Fruit fly (Drosophila melanogaster) whole organism, prepupa: Measurements from ENCODE around the gene nrv2.

Experiments
- Blimp-1 ChIP-seq: fragments of 200-800 bp; sonication (Bioruptor generic); optimal IDR thresholded peaks from 3 replicates; lab custom pipeline; 2017; ENCODE audit warnings: missing biosample characterization, missing genetic modification characterization, mild to moderate bottlenecking, moderate library complexity, missing genetic modification reagents
- CG10631 ChIP-seq: fragments of 200-800 bp; sonication (Bioruptor generic); optimal IDR thresholded peaks from 2 replicates; lab custom pipeline; 2016; ENCODE audit warnings: missing biosample characterization, missing genetic modification characterization
- CG10669 ChIP-seq: fragments of 200-800 bp; sonication (Bioruptor generic); optimal IDR thresholded peaks from 3 replicates; lab custom pipeline; 2018; ENCODE audit warnings: missing biosample characterization, mild to moderate bottlenecking, missing genetic modification characterization, moderate library complexity
- CG11294 ChIP-seq: fragments of 200-800 bp; sonication (Bioruptor generic); IDR thresholded peaks from 2 replicates; pipeline ENCODE4 v1.3.6; 2022; ENCODE audit warnings: missing biosample characterization, missing genetic modification characterization
- CG11762 ChIP-seq: fragments of 200-800 bp; sonication (Bioruptor generic); optimal IDR thresholded peaks from 3 replicates; lab custom pipeline; 2016; ENCODE audit warnings: missing biosample characterization, missing genetic modification characterization; ENCODE audit not compliant: insufficient read depth
- CG11902 ChIP-seq: fragments of 200-800 bp; sonication (Bioruptor generic); optimal IDR thresholded peaks from 3 replicates; lab custom pipeline; 2016; ENCODE audit warnings: missing biosample characterization, missing genetic modification characterization
- CG15336 ChIP-seq: fragments of 200-800 bp; sonication (Bioruptor generic); IDR thresholded peaks from 2 replicates; pipeline ENCODE4 v1.3.6; 2022; ENCODE audit warnings: missing biosample characterization, missing genetic modification characterization
- CG1621 ChIP-seq: fragments of 200-800 bp; sonication (Bioruptor generic); optimal IDR thresholded peaks from 3 replicates; lab custom pipeline; 2018; ENCODE audit warnings: missing biosample characterization, mild to moderate bottlenecking, missing genetic modification characterization
- CG3032 ChIP-seq: fragments of 200-800 bp; optimal IDR thresholded peaks from 2 replicates; lab custom pipeline; 2019; ENCODE audit warnings: missing biosample characterization, mild to moderate bottlenecking, missing genetic modification characterization, moderate library complexity
- CG31627 ChIP-seq: fragments of 200-800 bp; sonication (Bioruptor generic); optimal IDR thresholded peaks from 3 replicates; lab custom pipeline; 2016; ENCODE audit warnings: missing biosample characterization, missing genetic modification characterization
- CG32006 ChIP-seq: fragments of 200-800 bp; sonication (Bioruptor generic); optimal IDR thresholded peaks from 3 replicates; lab custom pipeline; 2017; ENCODE audit warnings: missing biosample characterization, mild to moderate bottlenecking, missing genetic modification characterization
- CG34406 ChIP-seq: fragments of 200-800 bp; sonication (Bioruptor generic); optimal IDR thresholded peaks from 3 replicates; lab custom pipeline; 2016; ENCODE audit warnings: missing biosample characterization, missing genetic modification characterization
- CG4318 ChIP-seq: fragments of 200-800 bp; sonication (Bioruptor generic); optimal IDR thresholded peaks from 3 replicates; lab custom pipeline; 2017; ENCODE audit warnings: missing biosample characterization, mild to moderate bottlenecking, missing genetic modification characterization
- CG6163 ChIP-seq: fragments of 200-800 bp; sonication (Bioruptor generic); IDR thresholded peaks from 3 replicates; pipeline ENCODE4 v1.3.6; 2022; ENCODE audit warnings: missing biosample characterization, missing genetic modification characterization
- CG6792 ChIP-seq: fragments of 200-800 bp; sonication (Bioruptor generic); optimal IDR thresholded peaks from 3 replicates; lab custom pipeline; 2016; ENCODE audit warnings: missing biosample characterization, missing genetic modification characterization
- CG6854 ChIP-seq: fragments of 200-800 bp; sonication (Bioruptor generic); optimal IDR thresholded peaks from 2 replicates; lab custom pipeline; 2017; ENCODE audit warnings: missing biosample characterization, mild to moderate bottlenecking, missing genetic modification characterization
- CG8119 ChIP-seq: fragments of 200-800 bp; sonication (Bioruptor generic); IDR thresholded peaks from 3 replicates; pipeline ENCODE4 v1.3.6; 2022; ENCODE audit warnings: missing biosample characterization, missing genetic modification characterization
- CG8632 ChIP-seq: fragments of 200-800 bp; sonication (Bioruptor generic); optimal IDR thresholded peaks from 3 replicates; lab custom pipeline; 2016; ENCODE audit warnings: missing biosample characterization, missing genetic modification characterization
- CG9139 ChIP-seq: fragments of 200-800 bp; sonication (Bioruptor generic); optimal IDR thresholded peaks from 3 replicates; lab custom pipeline; 2017; ENCODE audit warnings: missing biosample characterization, mild to moderate bottlenecking, missing genetic modification characterization
- Eip75B ChIP-seq: fragments of 200-800 bp; sonication (Bioruptor generic); optimal IDR thresholded peaks from 3 replicates; lab custom pipeline; 2016; ENCODE audit warnings: missing biosample characterization, missing genetic modification characterization
- Eip78C ChIP-seq: fragments of 200-800 bp; sonication (Bioruptor generic); peaks from one replicate; lab custom pipeline; 2016; ENCODE audit warnings: missing biosample characterization, missing genetic modification characterization
- Eip93F ChIP-seq: fragments of 200-800 bp; sonication (Bioruptor generic); optimal IDR thresholded peaks from 2 replicates; lab custom pipeline; 2016; ENCODE audit warnings: missing biosample characterization, mild to moderate bottlenecking, missing genetic modification characterization
- Ets21C ChIP-seq: fragments of 200-800 bp; sonication (Bioruptor generic); optimal IDR thresholded peaks from 3 replicates; lab custom pipeline; 2016; ENCODE audit warnings: missing biosample characterization, missing genetic modification characterization
- Gug ChIP-seq: fragments of 200-800 bp; sonication (Bioruptor generic); IDR thresholded peaks from 2 replicates; pipeline ENCODE4 v1.3.6; 2022; ENCODE audit warnings: missing biosample characterization, missing genetic modification characterization
- Hr38 ChIP-seq: sonication (Bioruptor generic); optimal IDR thresholded peaks from 2 replicates; lab custom pipeline; 2016; ENCODE audit warnings: missing biosample characterization, missing genetic modification characterization
- Hr39 ChIP-seq: fragments of 200-800 bp; sonication (Bioruptor generic); optimal IDR thresholded peaks from 2 replicates; lab custom pipeline; 2016; ENCODE audit warnings: missing biosample characterization, missing genetic modification characterization
- Hr4 ChIP-seq: fragments of 200-800 bp; sonication (Bioruptor generic); optimal IDR thresholded peaks from 3 replicates; lab custom pipeline; 2016; ENCODE audit warnings: missing biosample characterization, missing genetic modification characterization
- Lpt ChIP-seq: fragments of 200-800 bp; sonication (Bioruptor generic); optimal IDR thresholded peaks from 3 replicates; lab custom pipeline; 2016; ENCODE audit warnings: missing biosample characterization, missing genetic modification characterization
- Met ChIP-seq: fragments of 200-800 bp; sonication (Bioruptor generic); optimal IDR thresholded peaks from 3 replicates; lab custom pipeline; 2016; ENCODE audit warnings: missing biosample characterization, missing genetic modification characterization
- OdsH ChIP-seq: fragments of 200-800 bp; sonication (Bioruptor generic); optimal IDR thresholded peaks from 3 replicates; lab custom pipeline; 2016; ENCODE audit warnings: missing biosample characterization, missing genetic modification characterization
- Smox ChIP-seq: fragments of 200-800 bp; sonication (Bioruptor generic); optimal IDR thresholded peaks from 3 replicates; lab custom pipeline; 2016; ENCODE audit warnings: missing biosample characterization, missing genetic modification characterization
- Sox14 ChIP-seq: fragments of 200-800 bp; sonication (Bioruptor generic); optimal IDR thresholded peaks from 3 replicates; lab custom pipeline; 2016; ENCODE audit warnings: missing biosample characterization, missing genetic modification characterization
- Sox15 ChIP-seq: fragments of 200-800 bp; sonication (Bioruptor generic); optimal IDR thresholded peaks from 3 replicates; lab custom pipeline; 2016; ENCODE audit warnings: missing biosample characterization, missing genetic modification characterization
- achi ChIP-seq: fragments of 200-800 bp; sonication (Bioruptor generic); optimal IDR thresholded peaks from 3 replicates; lab custom pipeline; 2016; ENCODE audit warnings: missing biosample characterization, missing genetic modification characterization
- acj6 ChIP-seq: fragments of 200-800 bp; sonication (Bioruptor generic); optimal IDR thresholded peaks from 3 replicates; lab custom pipeline; 2016; ENCODE audit warnings: missing biosample characterization, missing genetic modification characterization
- dsx ChIP-seq: fragments of 200-800 bp; optimal IDR thresholded peaks from 3 replicates; lab custom pipeline; 2019; ENCODE audit warnings: missing biosample characterization, mild to moderate bottlenecking, missing genetic modification characterization, moderate library complexity; ENCODE audit not compliant: poor library complexity, severe bottlenecking
- esn ChIP-seq: fragments of 200-800 bp; sonication (Bioruptor generic); optimal IDR thresholded peaks from 2 replicates; lab custom pipeline; 2016; ENCODE audit warnings: missing biosample characterization, mild to moderate bottlenecking, missing genetic modification characterization, moderate library complexity
- fd59A ChIP-seq: fragments of 200-800 bp; sonication (Bioruptor generic); optimal IDR thresholded peaks from 2 replicates; lab custom pipeline; 2017; ENCODE audit warnings: missing biosample characterization, mild to moderate bottlenecking, missing genetic modification characterization, missing genetic modification reagents
- fd85E ChIP-seq: fragments of 200-800 bp; sonication (Bioruptor generic); optimal IDR thresholded peaks from 3 replicates; lab custom pipeline; 2016; ENCODE audit warnings: missing biosample characterization, missing genetic modification characterization
- net ChIP-seq: fragments of 200-800 bp; sonication (Bioruptor generic); optimal IDR thresholded peaks from 3 replicates; lab custom pipeline; 2016; ENCODE audit warnings: missing biosample characterization, missing genetic modification characterization
- salr ChIP-seq, 2 experiments: fragments of 200-800 bp; sonication (Bioruptor generic); optimal IDR thresholded peaks; 3 replicates each; lab custom pipeline; 2016 to 2018; ENCODE audit warnings: missing biosample characterization in 2 of 2, missing genetic modification characterization in 2 of 2, mild to moderate bottlenecking in 1 of 2
- spab ChIP-seq: fragments of 200-800 bp; sonication (Bioruptor generic); optimal IDR thresholded peaks from 2 replicates; lab custom pipeline; 2017; ENCODE audit warnings: missing biosample characterization, mild to moderate bottlenecking, missing genetic modification characterization, missing genetic modification reagents
- ss ChIP-seq, 2 experiments: fragments of 200-800 bp; sonication (Bioruptor generic); optimal IDR thresholded peaks; 2 replicates in 1 of 2; 3 replicates in 1 of 2; lab custom pipeline; 2017 to 2018; ENCODE audit warnings: mild to moderate bottlenecking in 2 of 2, missing biosample characterization in 2 of 2, missing genetic modification characterization in 2 of 2, moderate library complexity in 1 of 2
- svp ChIP-seq: fragments of 200-800 bp; sonication (Bioruptor generic); peaks from one replicate; lab custom pipeline; 2016; ENCODE audit warnings: missing biosample characterization, missing genetic modification characterization
- topi ChIP-seq: fragments of 200-800 bp; sonication (Bioruptor generic); optimal IDR thresholded peaks from 3 replicates; lab custom pipeline; 2016; ENCODE audit warnings: missing biosample characterization, missing genetic modification characterization
- vri ChIP-seq: fragments of 200-800 bp; sonication (Bioruptor generic); optimal IDR thresholded peaks from 3 replicates; lab custom pipeline; 2016; ENCODE audit warnings: missing biosample characterization, mild to moderate bottlenecking, missing genetic modification characterization

Gene nrv2

DNA sequence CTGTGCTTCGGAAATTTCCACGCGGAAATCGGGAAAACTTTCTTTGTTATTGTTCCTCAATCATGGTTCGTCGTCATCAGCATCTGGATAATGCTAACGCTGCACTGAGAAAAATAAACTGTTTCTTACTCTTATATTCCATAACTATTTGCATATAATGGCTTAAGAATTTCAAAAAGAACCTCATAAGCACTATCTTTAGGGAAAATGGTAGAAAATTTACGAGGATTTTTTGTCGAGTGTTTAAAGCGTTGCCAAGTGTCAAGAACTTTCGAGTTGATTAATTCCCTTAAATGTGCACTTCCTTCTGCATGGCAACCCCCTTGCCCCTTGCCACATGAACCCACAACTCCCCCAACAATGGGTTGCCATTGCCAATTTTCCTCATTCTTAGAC lies 10.7 kb downstream of the nrv2 start (continued):
- peak; percentile 53 for TF ChIP-seq topi (GFP tag; lab: Kevin White, UChicago)
- TF ChIP-seq CG31627 (GFP tag; lab: Kevin White, UChicago), result peak; percentile 57
- TF ChIP-seq CG34406 (GFP tag; lab: Kevin White, UChicago), result peak; percentile 34
- no peak for TF ChIP-seq CG6854
- TF ChIP-seq esn (GFP tag; lab: Kevin White, UChicago), result no peak
- peak; percentile 76 for TF ChIP-seq CG15336 (GFP tag; lab: Robert Waterston, UW)
- peak; percentile 56 for TF ChIP-seq CG11762
- no peak for TF ChIP-seq Blimp-1
- no peak for TF ChIP-seq fd85E (GFP tag; lab: Kevin White, UChicago)
- peak; percentile 51 for TF ChIP-seq CG8632 (GFP tag; lab: Kevin White, UChicago)
- TF ChIP-seq ss (GFP tag; optimal IDR thresholded peaks at IDR 0.05; lab: Kevin White, UChicago), result no peak
- peak; percentile 79 for TF ChIP-seq CG32006 (GFP tag; lab: Kevin White, UChicago)
- peak; percentile 73 for TF ChIP-seq CG4318 (GFP tag; lab: Kevin White, UChicago)
- TF ChIP-seq svp, result peak; percentile 85
- TF ChIP-seq CG8119 (GFP tag; lab: Robert Waterston, UW), result peak; percentile 72
- no peak for TF ChIP-seq Hr38 (GFP tag; lab: Kevin White, UChicago)

- peak; percentile 95 for TF ChIP-seq Sox15 (GFP tag; lab: Kevin White, UChicago)
- peak; percentile 96 for TF ChIP-seq Hr39
- TF ChIP-seq CG11762, result peak; percentile 93
- peak; percentile 72 for TF ChIP-seq vri (GFP tag; lab: Kevin White, UChicago)
- peak; percentile 99 for TF ChIP-seq Eip78C (GFP tag; lab: Kevin White, UChicago)
- peak; percentile 93 for TF ChIP-seq CG3032
- TF ChIP-seq dsx (GFP tag; lab: Kevin White, UChicago), result peak; percentile 85
- peak; percentile 84 for TF ChIP-seq CG11294 (GFP tag; lab: Robert Waterston, UW)
- peak; percentile 96 for TF ChIP-seq CG11902 (GFP tag; lab: Kevin White, UChicago)
- peak; percentile 94 for TF ChIP-seq CG34406 (GFP tag; lab: Kevin White, UChicago)
- TF ChIP-seq CG9139 (GFP tag; lab: Kevin White, UChicago), result peak; percentile 85
- peak; percentile 82 for TF ChIP-seq Blimp-1
- peak; percentile 62 to 99 for TF ChIP-seq salr (GFP tag; optimal IDR thresholded peaks at IDR 0.05; lab: Kevin White, UChicago)
- TF ChIP-seq CG1621 (tag; lab: Kevin White, UChicago), result peak; percentile 80
- peak; percentile 92 for TF ChIP-seq CG10669 (GFP tag; lab: Kevin White, UChicago)
- TF ChIP-seq Eip93F (GFP tag; lab: Kevin White, UChicago), result peak; percentile 79
- peak; percentile 91 for TF ChIP-seq Smox (GFP tag; lab: Kevin White, UChicago)
- TF ChIP-seq achi (GFP tag; lab: Kevin White, UChicago), result peak; percentile 93
- TF ChIP-seq CG31627 (GFP tag; lab: Kevin White, UChicago), result peak; percentile 96
- TF ChIP-seq CG6792 (GFP tag; lab: Kevin White, UChicago), result peak; percentile 94
- TF ChIP-seq topi (GFP tag; lab: Kevin White, UChicago), result peak; percentile 95
- peak; percentile 91 for TF ChIP-seq CG6163 (GFP tag; lab: Robert Waterston, UW)
- peak; percentile 96 for TF ChIP-seq Eip75B (GFP tag; lab: Kevin White, UChicago)
- peak; percentile 94 for TF ChIP-seq Ets21C (GFP tag; lab: Kevin White, UChicago)
- peak; percentile 94 for TF ChIP-seq spab (GFP tag; lab: Kevin White, UChicago)
- TF ChIP-seq Gug (GFP tag; lab: Robert Waterston, UW), result peak; percentile 82
- TF ChIP-seq acj6, result peak; percentile 94
- TF ChIP-seq Met (GFP tag; lab: Kevin White, UChicago), result peak; percentile 94
- peak; percentile 98 for TF ChIP-seq CG32006 (GFP tag; lab: Kevin White, UChicago)
- peak; percentile 67 for TF ChIP-seq fd85E (GFP tag; lab: Kevin White, UChicago)
- peak; percentile 95 for TF ChIP-seq Sox14 (GFP tag; lab: Kevin White, UChicago)
- peak; percentile 96 for TF ChIP-seq OdsH (GFP tag; lab: Kevin White, UChicago)
- peak; percentile 82 to 87 for TF ChIP-seq ss (GFP tag; optimal IDR thresholded peaks at IDR 0.05; lab: Kevin White, UChicago)
- peak; percentile 97 for TF ChIP-seq esn (GFP tag; lab: Kevin White, UChicago)
- peak; percentile 89 for TF ChIP-seq Lpt (GFP tag; lab: Kevin White, UChicago)
- peak; percentile 94 for TF ChIP-seq CG10631 (GFP tag; lab: Kevin White, UChicago)
- TF ChIP-seq fd59A, result peak; percentile 93
- peak; percentile 95 for TF ChIP-seq net (GFP tag; lab: Kevin White, UChicago)
- TF ChIP-seq Hr4 (GFP tag; lab: Kevin White, UChicago), result peak; percentile 97
These were observed 11.4 kb downstream of the nrv2 start for dm6 chr2L:6787029-6787972.
